Worm (Caenorhabditis elegans): ENCODE results near the gene dct-16.
"Not testable (repeated sequence)": the region's sequence is repeated elsewhere in the genome, so short reads cannot be mapped to it uniquely, and the experiment has no call there.

Gene dct-16

DNA sequence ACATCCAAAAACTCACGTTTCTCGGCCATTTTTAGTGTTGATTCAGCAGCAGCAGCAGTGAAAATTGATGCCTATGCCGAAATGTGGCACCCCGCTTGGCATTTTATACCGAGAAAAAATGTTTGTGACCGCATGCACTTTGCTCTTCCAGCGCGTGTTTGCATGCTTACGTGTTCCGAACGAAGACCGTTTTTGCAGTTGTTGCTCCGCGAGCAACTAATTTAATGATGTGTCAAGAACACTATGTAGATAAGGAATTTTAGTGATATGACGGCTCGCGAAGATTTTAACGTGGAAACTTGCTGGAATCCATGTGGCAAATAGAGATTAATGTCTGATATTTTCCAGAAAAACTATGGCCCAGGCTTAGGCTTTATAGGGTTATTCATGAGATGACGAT is at the start of gene dct-16:
TSS of gene dct-16 (minus strand) at position 78 of the 400 bp plus-strand sequence.
- no peak for TF ChIP-seq unc-62 (GFP tag; optimal IDR thresholded peaks at IDR 0.05)

DNA sequence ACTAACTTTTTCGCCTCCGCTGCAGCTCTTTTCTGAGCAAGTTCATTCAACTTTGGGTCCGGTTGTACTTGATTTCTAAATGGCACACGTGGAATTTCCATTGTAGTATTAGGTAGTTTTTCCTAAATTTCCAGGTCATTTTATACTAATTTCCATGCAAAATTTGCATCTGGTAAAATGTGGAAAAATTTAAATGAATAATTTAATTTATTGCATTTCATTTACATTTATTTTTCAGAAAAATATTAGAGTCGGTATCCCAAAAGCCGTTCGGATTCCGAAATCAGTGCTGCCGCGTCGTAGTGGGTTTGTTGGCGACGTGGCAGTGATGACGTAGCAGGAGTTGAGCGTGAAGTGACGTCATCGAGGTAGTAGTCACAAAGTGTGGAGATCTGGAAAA is 48.2 kb upstream of the dct-16 start, which contains the start of gene Y38H6C.18:
TSS of gene Y38H6C.18 (minus strand) at position 101 of the 400 bp plus-strand sequence.
- no peak for TF ChIP-seq unc-62 (GFP tag; optimal IDR thresholded peaks at IDR 0.05)

DNA sequence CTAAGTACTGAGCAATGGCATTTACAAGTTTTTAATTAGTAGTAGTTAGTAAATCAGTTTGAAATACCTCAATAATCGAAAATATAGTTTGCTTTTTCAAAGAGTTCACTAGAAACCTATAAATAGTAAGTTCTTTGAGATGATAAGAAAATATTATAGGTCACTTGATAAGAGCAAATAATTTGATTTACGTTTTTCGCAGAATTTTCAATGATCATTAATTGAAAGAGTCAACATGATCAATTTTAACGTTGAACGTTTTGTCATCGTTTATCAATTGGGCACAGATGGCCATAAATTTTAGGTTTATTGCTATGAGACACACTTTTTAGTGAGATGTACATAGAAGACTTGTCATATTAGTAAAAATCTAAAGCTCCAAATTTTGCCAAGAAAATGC is 46.9 kb upstream of the dct-16 start:
- no peak for TF ChIP-seq unc-62 (GFP tag; optimal IDR thresholded peaks at IDR 0.05)

DNA sequence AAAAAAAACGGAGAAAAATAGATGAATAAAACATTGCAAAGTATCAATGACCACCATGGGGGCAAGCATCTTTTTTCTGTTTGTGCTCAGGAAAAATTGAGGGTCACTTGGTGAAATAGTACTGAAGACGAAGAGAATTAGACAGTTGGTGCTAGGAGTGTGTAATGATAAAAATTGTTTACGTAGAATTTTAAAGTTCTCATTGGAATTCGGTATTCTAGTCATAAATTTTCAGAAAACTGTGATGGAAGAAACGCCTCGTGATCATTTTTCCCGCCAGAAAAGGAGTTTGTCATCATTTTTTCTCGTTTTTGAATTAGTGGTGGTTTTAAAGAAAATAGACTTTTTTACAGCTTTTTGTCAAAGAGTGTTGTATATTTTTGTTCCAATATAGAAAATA is 45.8 kb upstream of the dct-16 start:
- no peak for TF ChIP-seq unc-62 (GFP tag; optimal IDR thresholded peaks at IDR 0.05)

DNA sequence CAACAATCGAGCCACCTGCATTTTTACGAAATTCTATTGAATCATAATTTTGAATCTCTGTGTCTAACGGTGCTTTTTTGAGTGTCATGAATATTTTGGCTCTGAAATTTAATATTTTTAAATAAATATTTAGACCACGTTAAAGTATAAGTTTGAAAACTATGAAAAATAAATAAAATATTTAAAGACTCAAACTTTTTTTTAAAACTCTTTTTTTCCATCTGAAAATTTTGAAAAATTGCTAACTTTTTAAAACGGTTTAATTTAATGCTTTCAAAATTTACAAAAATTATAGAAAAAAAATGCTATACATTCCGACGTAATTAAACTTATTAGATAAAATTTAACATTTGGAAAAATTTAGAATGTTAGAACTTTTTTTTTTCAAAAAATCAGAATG is 45.2 kb upstream of the dct-16 start, which contains the start of gene slc-36.3:
TSS of gene slc-36.3 (minus strand) at position 101 of the 400 bp plus-strand sequence.
- no peak for TF ChIP-seq unc-62 (GFP tag; optimal IDR thresholded peaks at IDR 0.05)

DNA sequence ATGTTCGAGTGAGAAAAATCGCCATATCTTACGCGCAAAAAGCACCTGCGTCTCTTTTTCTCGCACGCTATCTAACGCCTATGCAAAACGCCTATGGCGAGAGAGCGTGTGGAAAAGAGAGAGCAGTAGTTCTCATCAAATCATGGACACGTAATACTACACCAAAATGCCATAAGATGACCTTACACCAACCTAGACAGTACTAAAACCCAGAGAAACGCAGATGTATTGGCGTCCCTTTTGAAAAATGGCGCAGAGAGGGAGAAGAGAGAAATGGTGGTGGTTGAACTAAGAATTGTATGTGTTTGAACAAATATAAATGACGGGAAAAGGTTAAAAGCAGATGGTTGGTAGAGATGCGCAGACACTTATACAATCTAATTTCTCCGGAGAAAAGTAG is 40.2 kb upstream of the dct-16 start, which contains the start of gene Y38H6C.16:
TSS of gene Y38H6C.16 (minus strand) at position 293 of the 400 bp plus-strand sequence.
- TF ChIP-seq unc-62 (GFP tag; optimal IDR thresholded peaks at IDR 0.05): no peak

DNA sequence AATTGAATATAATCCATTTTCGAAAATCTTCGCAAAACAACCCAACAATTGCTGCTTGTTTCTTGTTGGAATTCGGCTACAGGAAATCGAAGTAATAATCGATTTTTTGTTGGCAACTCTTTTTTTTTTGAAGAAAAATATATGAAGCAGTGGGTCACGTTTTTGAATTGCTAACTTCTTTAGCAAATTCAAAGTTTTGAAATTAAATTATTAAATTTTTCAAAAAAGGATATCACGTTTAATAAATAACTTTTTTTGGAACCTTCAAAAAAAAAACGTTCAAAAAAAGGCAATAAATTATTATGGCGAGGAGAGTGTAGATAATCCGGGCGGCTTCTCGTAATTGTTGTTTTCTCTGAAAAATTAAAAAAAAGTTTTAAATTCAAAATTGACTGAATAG is 37.4 kb upstream of the dct-16 start, which contains the start of gene Y38H6C.15:
TSS of gene Y38H6C.15 (minus strand) at position 101 of the 400 bp plus-strand sequence.
- TF ChIP-seq unc-62 (GFP tag; optimal IDR thresholded peaks at IDR 0.05): no peak

DNA sequence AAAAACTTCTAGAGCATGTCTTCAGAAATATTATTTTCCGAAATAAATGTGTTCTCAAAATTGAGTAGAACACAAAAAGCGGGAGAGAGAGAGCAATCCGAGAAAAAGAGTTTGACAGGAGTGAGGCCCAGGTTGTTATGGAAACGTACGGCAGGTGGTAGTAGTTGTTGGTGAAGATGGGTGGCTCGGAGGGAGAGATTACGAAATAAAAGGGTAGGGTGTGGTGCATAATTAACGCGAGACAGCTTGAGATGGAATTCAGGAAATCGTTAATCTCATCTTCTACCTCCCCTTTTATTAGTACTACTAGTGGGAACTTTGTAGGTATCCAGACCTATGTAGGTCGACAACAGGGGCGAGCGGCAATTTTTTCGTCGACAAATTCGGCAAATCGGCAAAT is 35.2 kb upstream of the dct-16 start, which contains the start of gene famh-161:
TSS of gene famh-161 (minus strand) at position 101 of the 400 bp plus-strand sequence.
- no peak for TF ChIP-seq unc-62 (GFP tag; optimal IDR thresholded peaks at IDR 0.05)

DNA sequence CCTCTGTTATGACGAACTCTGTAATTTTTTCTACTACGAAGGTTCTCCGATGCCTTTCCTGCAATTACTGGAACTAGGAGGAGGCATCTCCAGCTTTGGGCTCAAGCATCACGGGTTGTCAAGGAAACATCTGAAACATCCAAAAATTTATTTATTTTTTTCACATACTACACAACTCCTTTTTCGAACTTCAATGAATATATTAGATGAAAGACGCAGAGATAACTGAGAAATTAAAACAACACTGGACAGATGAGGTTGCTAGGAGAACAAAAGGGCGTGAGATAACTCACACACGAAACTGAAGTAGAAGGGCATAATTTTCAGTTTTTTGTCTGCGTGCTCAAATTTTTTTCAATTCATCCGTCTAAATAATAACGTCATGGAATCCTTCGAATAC is 28.6 kb upstream of the dct-16 start, which contains the start of gene Y38H6C.13:
TSS of gene Y38H6C.13 (plus strand) at position 301 of the 400 bp plus-strand sequence.
- TF ChIP-seq unc-62 (GFP tag; optimal IDR thresholded peaks at IDR 0.05): no peak

DNA sequence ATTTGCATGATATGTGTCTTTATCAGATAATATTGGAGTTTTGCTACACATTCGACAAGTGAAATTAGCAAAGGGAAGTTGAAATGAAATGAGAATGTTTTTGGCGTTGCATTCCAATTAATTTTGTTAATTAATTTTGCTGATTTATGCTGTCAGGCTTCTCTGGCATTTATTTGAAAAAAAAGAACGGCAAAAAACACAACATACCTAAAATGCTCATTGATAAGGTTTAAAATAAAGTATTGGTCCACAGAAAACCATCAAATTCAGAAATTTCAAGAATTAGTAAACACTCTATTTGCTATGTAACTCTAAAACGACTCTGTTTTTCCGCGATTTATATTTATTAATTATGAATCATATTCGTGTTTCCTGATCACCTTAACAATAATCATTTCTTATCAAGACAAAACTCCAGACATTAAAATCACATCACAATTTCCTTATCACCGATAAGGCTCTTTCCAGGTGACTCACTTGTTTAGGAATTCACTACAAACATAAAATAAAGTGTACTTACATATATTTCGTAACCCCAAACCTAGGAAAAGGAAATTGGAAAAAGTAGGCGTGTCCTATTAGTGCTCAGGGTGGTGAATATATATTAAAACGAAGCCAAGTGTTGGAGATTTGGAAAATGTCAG is 27.1 kb upstream of the dct-16 start, which contains the start of the genes srh-166 and Y38H6C.24:
TSS of gene srh-166 (minus strand) at position 51 of the 644 bp plus-strand sequence.
TSS of gene Y38H6C.24 (plus strand) at position 620 of the 644 bp plus-strand sequence.
- no peak for TF ChIP-seq unc-62 (GFP tag; optimal IDR thresholded peaks at IDR 0.05)

DNA sequence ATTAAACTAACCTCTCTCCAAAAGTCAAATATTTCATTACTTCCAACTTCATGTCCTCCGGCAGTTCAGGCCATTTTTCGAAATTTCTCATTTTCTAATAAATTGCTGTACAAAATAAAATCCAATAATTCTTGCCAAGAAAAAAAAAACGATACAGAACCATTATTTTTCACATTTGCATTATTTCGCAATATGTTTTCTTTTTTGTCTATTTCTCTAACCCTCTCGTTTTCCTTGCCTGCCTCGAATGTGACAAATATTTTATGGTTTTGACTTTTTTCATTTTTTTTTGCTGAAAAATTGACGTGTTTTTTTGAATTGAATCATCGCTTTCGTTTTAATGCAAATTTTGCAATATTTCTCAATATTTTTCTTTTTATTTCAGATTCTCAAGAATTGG is 23.4 kb upstream of the dct-16 start, which contains the start of the genes Y38H6C.9 and fbxa-150:
TSS of gene Y38H6C.9 (minus strand) at position 52 of the 400 bp plus-strand sequence.
TSS of gene fbxa-150 (plus strand) at position 380 of the 400 bp plus-strand sequence.
- no peak for TF ChIP-seq unc-62 (GFP tag; optimal IDR thresholded peaks at IDR 0.05)

DNA sequence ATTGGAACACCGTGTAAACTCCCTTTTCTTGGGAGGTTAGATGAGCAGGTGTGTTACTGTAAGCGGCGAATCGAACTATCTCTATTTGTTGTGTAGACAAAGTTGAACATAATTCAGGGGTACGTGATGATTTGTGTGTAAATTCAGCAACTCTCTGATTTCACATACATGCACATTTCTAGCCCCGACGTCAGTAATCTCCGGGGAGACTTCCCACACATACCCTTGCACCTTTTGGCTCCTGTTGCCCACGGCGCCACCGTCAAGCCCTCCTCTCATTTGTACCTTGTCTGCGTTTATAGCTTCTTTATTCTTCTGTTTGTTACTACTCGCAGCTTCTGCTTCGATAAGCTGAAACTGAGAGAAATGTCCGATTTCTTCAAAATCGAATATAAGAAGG is 20.1 kb upstream of the dct-16 start, which contains the start of gene Y38H6C.25:
TSS of gene Y38H6C.25 (plus strand) at position 301 of the 400 bp plus-strand sequence.
- no peak for TF ChIP-seq unc-62 (GFP tag; optimal IDR thresholded peaks at IDR 0.05)

DNA sequence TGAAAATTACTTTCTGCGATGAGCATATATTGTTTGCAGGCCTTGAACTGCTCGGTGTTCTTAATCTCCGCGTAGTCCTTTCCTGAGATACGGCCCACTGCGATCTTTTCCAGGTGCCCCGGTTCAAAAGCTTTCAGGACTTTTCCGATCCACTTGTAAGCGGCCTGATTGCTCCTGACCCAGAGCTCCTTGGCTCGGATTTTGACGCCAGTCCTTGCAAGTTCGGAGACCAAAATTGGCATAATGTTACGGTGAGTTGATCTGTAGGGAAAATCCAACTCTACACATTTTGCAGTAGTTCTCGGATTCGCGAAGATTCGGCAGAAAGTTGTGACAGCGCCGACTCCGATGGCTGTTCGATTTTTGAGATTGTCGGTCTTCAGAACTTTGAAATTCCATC is 18.1 kb upstream of the dct-16 start:
- no peak for TF ChIP-seq unc-62 (GFP tag; optimal IDR thresholded peaks at IDR 0.05)

DNA sequence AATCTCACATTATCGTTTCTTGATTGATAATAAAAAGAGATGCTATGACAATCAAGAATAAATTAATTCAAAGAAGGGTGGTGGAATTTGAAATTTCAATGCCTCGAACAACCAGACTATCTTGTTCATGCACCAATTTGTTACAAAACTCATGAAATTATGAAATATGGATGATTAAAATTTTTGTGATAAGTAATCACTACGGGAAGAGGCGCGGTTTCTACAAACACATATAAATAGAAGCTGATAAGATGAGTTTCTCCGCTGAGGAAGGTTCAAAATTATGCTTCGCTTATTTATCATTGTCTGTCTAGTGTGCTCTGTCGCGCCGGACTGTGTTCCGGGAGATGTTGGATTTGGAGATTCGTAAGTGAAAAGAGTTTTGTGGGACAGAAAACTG is 15.6 kb upstream of the dct-16 start:
- TF ChIP-seq unc-62 (GFP tag; optimal IDR thresholded peaks at IDR 0.05): no peak

DNA sequence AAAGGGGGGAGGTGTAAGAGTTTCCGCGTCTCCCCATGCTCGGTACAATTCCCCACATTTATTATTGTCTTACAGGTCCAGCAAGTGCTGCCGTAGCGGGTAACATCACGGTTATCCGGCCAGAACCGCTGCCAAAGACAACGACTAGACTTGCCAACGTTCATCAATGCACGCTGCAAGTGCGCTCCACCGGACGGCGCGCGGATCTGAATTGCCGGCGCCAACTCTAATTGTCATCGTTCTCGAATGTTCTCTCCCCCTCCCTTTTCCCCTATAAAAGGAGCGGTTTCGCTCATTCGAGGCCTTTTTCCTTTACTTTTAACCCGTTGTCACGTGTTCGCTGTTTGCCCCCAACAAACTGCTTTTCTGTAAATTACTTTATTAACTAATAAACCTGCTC is 14.8 kb upstream of the dct-16 start, which contains the start of gene Y38H6C.8:
TSS of gene Y38H6C.8 (plus strand) at position 301 of the 400 bp plus-strand sequence.
- not testable (repeated sequence) for TF ChIP-seq unc-62 (GFP tag; optimal IDR thresholded peaks at IDR 0.05)

DNA sequence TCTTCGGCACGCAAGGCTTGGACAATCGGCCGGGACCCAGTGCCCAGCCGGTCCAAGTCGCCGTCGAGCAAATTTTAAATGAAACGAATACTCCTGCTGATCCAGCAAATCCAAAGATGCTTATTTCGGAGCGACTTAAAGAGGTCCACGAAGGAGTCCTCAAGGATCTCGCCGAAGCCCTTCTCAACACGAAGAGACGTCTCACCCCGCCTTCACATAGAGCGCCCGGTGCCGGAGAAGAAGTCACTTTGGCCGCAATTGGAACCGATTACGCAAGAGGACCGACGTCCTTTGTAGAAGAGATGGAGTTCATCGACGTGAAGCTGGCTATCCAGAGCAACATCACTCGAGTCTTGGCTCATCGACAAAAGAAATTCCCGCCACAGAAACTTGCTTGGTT is 10.6 kb upstream of the dct-16 start:
- no peak for TF ChIP-seq unc-62 (GFP tag; optimal IDR thresholded peaks at IDR 0.05)

DNA sequence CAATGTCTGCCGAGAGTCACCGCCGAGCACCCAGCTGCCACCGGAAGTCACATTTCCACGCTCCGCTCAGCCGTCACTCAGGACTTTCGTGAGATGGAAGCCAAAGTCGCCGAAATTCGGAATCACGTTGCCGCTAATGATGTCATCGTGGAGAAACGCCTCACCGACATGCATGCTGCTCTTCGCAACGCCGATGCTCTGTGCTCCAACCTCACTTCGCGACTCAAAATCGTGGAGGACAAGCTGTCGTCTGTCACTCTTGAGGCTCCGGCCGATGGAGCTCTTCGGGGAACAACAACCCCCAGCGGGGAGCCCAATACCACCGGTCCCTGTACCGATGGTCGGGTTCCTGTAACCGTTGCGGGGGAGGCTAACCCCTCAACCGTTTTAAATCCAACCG is 7.7 kb upstream of the dct-16 start:
- no peak for TF ChIP-seq unc-62 (GFP tag; optimal IDR thresholded peaks at IDR 0.05)

Measured in whole organism, dauer.